Worm (Caenorhabditis elegans) whole organism, L4 larva: ENCODE data around the gene rheb-1.

Experiments used
- T20F7.1 ChIP-seq: fragments of 200-800 bp; sonication (Bioruptor generic); optimal IDR thresholded peaks from 2 replicates; lab custom pipeline; 2018; ENCODE audit warnings: mild to moderate bottlenecking, missing genetic modification characterization, missing compliant biosample characterization
- fos-1 ChIP-seq: fragments of 150-350 bp; optimal IDR thresholded peaks from 2 replicates; lab custom pipeline; 2014; ENCODE audit warnings: missing biosample characterization, missing genetic modification characterization
- lin-39 ChIP-seq: fragments of 150-350 bp; optimal IDR thresholded peaks from 2 replicates; lab custom pipeline; 2014; ENCODE audit warnings: missing biosample characterization, missing genetic modification reagents, missing genetic modification characterization
- mdl-1 ChIP-seq, 2 experiments: fragments of 150-350 bp in 1 of 2; sonication (generic microtip) in 1 of 2; optimal IDR thresholded peaks; 2 replicates each; lab custom pipeline; 2014 to 2017; ENCODE audit warnings: missing biosample characterization in 2 of 2, missing genetic modification characterization in 2 of 2
- nhr-28 ChIP-seq: fragments of 150-350 bp; optimal IDR thresholded peaks from 2 replicates; lab custom pipeline; 2014; ENCODE audit warnings: missing biosample characterization, missing genetic modification characterization
- snpc-4 ChIP-seq: fragments of 150-350 bp; optimal IDR thresholded peaks from 2 replicates; lab custom pipeline; 2014; ENCODE audit warnings: missing biosample characterization, missing genetic modification characterization
- spr-1 ChIP-seq: sonication (generic microtip); optimal IDR thresholded peaks from 2 replicates; lab custom pipeline; 2016; ENCODE audit warnings: mild to moderate bottlenecking, missing genetic modification characterization, missing compliant biosample characterization
- unc-62 ChIP-seq, 3 experiments: fragments of 150-350 bp in 1 of 3; sonication (generic microtip); optimal IDR thresholded peaks in 2 of 3; peaks in 1 of 3; 1 replicate in 1 of 3; 2 replicates in 2 of 3; lab custom pipeline; 2014 to 2017; ENCODE audit warnings: missing biosample characterization in 3 of 3, missing genetic modification characterization in 3 of 3, missing genetic modification reagents in 3 of 3, missing genotype in 1 of 3
- ztf-11 ChIP-seq: fragments of 150-350 bp; optimal IDR thresholded peaks from 2 replicates; lab custom pipeline; 2014; ENCODE audit warnings: missing biosample characterization, missing genetic modification characterization

ce11 chrIII:9482423-9482993, 26.7 kb upstream of the rheb-1 start:
- TF ChIP-seq nhr-28 (tag; lab: Kevin White, UChicago) (no peak), T20F7.1 (GFP tag; lab: Kevin White, UChicago) (no peak), fos-1 (tag; lab: Kevin White, UChicago) (no peak), snpc-4 (no peak), ztf-11 (tag; lab: Kevin White, UChicago) (no peak), mdl-1 (tag; optimal IDR thresholded peaks at IDR 0.05; lab: Kevin White, UChicago) (no peak), unc-62 (GFP tag; optimal IDR thresholded peaks at IDR 0.05 in 1 of 2; lab: Kevin White, UChicago) (no peak), unc-62 (tag; optimal IDR thresholded peaks at IDR 0.05; lab: Kevin White, UChicago) (no peak), lin-39 (tag; lab: Kevin White, UChicago) (no peak), spr-1 (no peak)
